Worm (Caenorhabditis elegans): ENCODE results near the gene C29H12.6.

The C29H12.6 gene

ce11 chrII:6116701-6117100 is 1.4 kb downstream of the C29H12.6 start:
- TF ChIP-seq daf-12 (tag; optimal IDR thresholded peaks at IDR 0.05) = no peak
- TF ChIP-seq nhr-12 (tag; optimal IDR thresholded peaks at IDR 0.05) = no peak
- TF ChIP-seq nhr-23 (tag; optimal IDR thresholded peaks at IDR 0.05) = no peak
- no peak for TF ChIP-seq ceh-28 (tag; optimal IDR thresholded peaks at IDR 0.05)
- no peak for TF ChIP-seq R02D3.7 (tag; optimal IDR thresholded peaks at IDR 0.05)
- no peak for TF ChIP-seq lin-39 (tag; optimal IDR thresholded peaks at IDR 0.05)
- no peak for TF ChIP-seq fos-1 (tag; optimal IDR thresholded peaks at IDR 0.05)
- TF ChIP-seq elt-2 (tag; optimal IDR thresholded peaks at IDR 0.05) = no peak
- no peak for TF ChIP-seq zag-1 (tag; optimal IDR thresholded peaks at IDR 0.05)

- TF ChIP-seq mml-1 (tag; optimal IDR thresholded peaks at IDR 0.05) = no peak
- no peak for TF ChIP-seq ama-1 (optimal IDR thresholded peaks at IDR 0.05)
- no peak for TF ChIP-seq mdl-1 (tag; optimal IDR thresholded peaks at IDR 0.05)
- no peak for TF ChIP-seq ztf-4 (tag; optimal IDR thresholded peaks at IDR 0.05)
- TF ChIP-seq elt-1 (tag; optimal IDR thresholded peaks at IDR 0.05) = no peak
- no peak for TF ChIP-seq hmg-11 (tag; optimal IDR thresholded peaks at IDR 0.05)
- no peak for TF ChIP-seq fkh-10 (GFP tag; optimal IDR thresholded peaks at IDR 0.05)
- no peak for TF ChIP-seq zag-1 (tag; optimal IDR thresholded peaks at IDR 0.05)
- TF ChIP-seq ztf-11 (tag; optimal IDR thresholded peaks at IDR 0.05) = no peak
- no peak for TF ChIP-seq lin-39 (tag; optimal IDR thresholded peaks at IDR 0.05)
- TF ChIP-seq snpc-4 (tag; optimal IDR thresholded peaks at IDR 0.05) = no peak
- TF ChIP-seq egl-5 (tag; optimal IDR thresholded peaks at IDR 0.05) = no peak
- TF ChIP-seq daf-12 (tag; optimal IDR thresholded peaks at IDR 0.05) = no peak
- no peak for TF ChIP-seq sea-2 (GFP tag; optimal IDR thresholded peaks at IDR 0.05)
- TF ChIP-seq fos-1 (tag; optimal IDR thresholded peaks at IDR 0.05) = no peak
- TF ChIP-seq R02D3.7 (tag; optimal IDR thresholded peaks at IDR 0.05) = no peak
- no peak for TF ChIP-seq unc-39 (tag; optimal IDR thresholded peaks at IDR 0.05)
- no peak for TF ChIP-seq ZK546.5 (tag; optimal IDR thresholded peaks at IDR 0.05)
Measured at ce11 chrII:6115283-6115682, 2.8 kb downstream of the C29H12.6 start.

- no peak for TF ChIP-seq nfya-1 (tag; optimal IDR thresholded peaks at IDR 0.05; ENCODE audit: insufficient read depth)
- TF ChIP-seq nhr-67 (tag; optimal IDR thresholded peaks at IDR 0.05) = no peak
- no peak for TF ChIP-seq ZK546.5 (tag; optimal IDR thresholded peaks at IDR 0.05)
- TF ChIP-seq sea-2 (GFP tag; optimal IDR thresholded peaks at IDR 0.05) = no peak
- no peak for TF ChIP-seq snpc-4 (tag; optimal IDR thresholded peaks at IDR 0.05)
- no peak for TF ChIP-seq nhr-237 (tag; optimal IDR thresholded peaks at IDR 0.05)
- no peak for TF ChIP-seq ztf-11 (tag; optimal IDR thresholded peaks at IDR 0.05)
- no peak for TF ChIP-seq fos-1 (tag; optimal IDR thresholded peaks at IDR 0.05)
- no peak for TF ChIP-seq skn-1 (tag; optimal IDR thresholded peaks at IDR 0.05)
Measured at ce11 chrII:6113842-6114441, 4.1 kb downstream of the C29H12.6 start.

- TF ChIP-seq ztf-11 (tag; optimal IDR thresholded peaks at IDR 0.05) (no peak), ztf-4 (tag; optimal IDR thresholded peaks at IDR 0.05) (no peak), elt-1 (tag; optimal IDR thresholded peaks at IDR 0.05) (no peak), ceh-16 (tag; optimal IDR thresholded peaks at IDR 0.05) (no peak)
Measured at ce11 chrII:6113187-6113586, 4.9 kb downstream of the C29H12.6 start, which contains the start of gene heri-1. heri-1 (minus strand) TSS chrII:6113194.

ce11 chrII:6109989-6110388 is 8.1 kb downstream of the C29H12.6 start:
- TF ChIP-seq pha-4 (tag; optimal IDR thresholded peaks at IDR 0.05) (no peak), ama-1 (optimal IDR thresholded peaks at IDR 0.05) (no peak), R02D3.7 (tag; optimal IDR thresholded peaks at IDR 0.05) (no peak), nhr-43 (tag; optimal IDR thresholded peaks at IDR 0.05; ENCODE audit: poor library complexity, severe bottlenecking) (no peak), mml-1 (tag; optimal IDR thresholded peaks at IDR 0.05) (no peak), jun-1 (tag; optimal IDR thresholded peaks at IDR 0.05) (no peak), ztf-4 (tag; optimal IDR thresholded peaks at IDR 0.05) (no peak), lsy-12 (tag; optimal IDR thresholded peaks at IDR 0.05) (no peak), zag-1 (tag; optimal IDR thresholded peaks at IDR 0.05) (no peak), nhr-28 (tag; optimal IDR thresholded peaks at IDR 0.05) (no peak), lin-39 (tag; optimal IDR thresholded peaks at IDR 0.05) (no peak), fkh-2 (tag; optimal IDR thresholded peaks at IDR 0.05) (no peak), mdl-1 (tag; optimal IDR thresholded peaks at IDR 0.05) (no peak), fkh-10 (GFP tag; optimal IDR thresholded peaks at IDR 0.05) (no peak), elt-1 (tag; optimal IDR thresholded peaks at IDR 0.05) (no peak), nhr-23 (tag; optimal IDR thresholded peaks at IDR 0.05) (no peak), nhr-25 (tag; optimal IDR thresholded peaks at IDR 0.05) (no peak)
